Fruit fly (Drosophila melanogaster): ENCODE measurements around the gene CG1090.

Gene CG1090

dm6 chr3R:4381079-4381919 lies 21.6 kb downstream of the CG1090 start, which contains the start of gene Cont:
Gene Cont, plus strand, starts transcription at chr3R:4381306.
- peak; percentile 98 for TF ChIP-seq bbx (GFP tag; IDR thresholded peaks at IDR 0.05; ENCODE audit: partially characterized antibody)
- TF ChIP-seq CG10654 (GFP tag; optimal IDR thresholded peaks at IDR 0.05), result no peak
- peak; percentile 58 for TF ChIP-seq HmgZ (tag; optimal IDR thresholded peaks at IDR 0.05)
- TF ChIP-seq ato (GFP tag; IDR thresholded peaks at IDR 0.05; ENCODE audit: partially characterized antibody), result peak; percentile 97
- TF ChIP-seq tna (GFP tag; IDR thresholded peaks at IDR 0.05; ENCODE audit: partially characterized antibody), result peak; percentile 94
- no peak for TF ChIP-seq Ravus (GFP tag; IDR thresholded peaks at IDR 0.05)
- TF ChIP-seq Trl (optimal IDR thresholded peaks at IDR 0.05), result no peak
- no peak for TF ChIP-seq Trl (GFP tag; optimal IDR thresholded peaks at IDR 0.05)
- 0 out of 3 replicates have a peak, but pooled peaks have one; percentile 10 for TF ChIP-seq CG17361 (GFP tag; IDR thresholded peaks at IDR 0.05)
- TF ChIP-seq hbn (GFP tag; IDR thresholded peaks at IDR 0.05; ENCODE audit: partially characterized antibody), result peak; percentile 94
- TF ChIP-seq CG7987 (GFP tag; optimal IDR thresholded peaks at IDR 0.05), result no peak
- TF ChIP-seq Hr51 (GFP tag; optimal IDR thresholded peaks at IDR 0.05), result peak in 1 of 2 experiments; percentile 38
- no peak for TF ChIP-seq CG8388 (GFP tag; optimal IDR thresholded peaks at IDR 0.05)
- peak; percentile 25 for TF ChIP-seq CG2120 (GFP tag; optimal IDR thresholded peaks at IDR 0.05)
- TF ChIP-seq CG42726 (GFP tag; IDR thresholded peaks at IDR 0.05; ENCODE audit: partially characterized antibody), result peak; percentile 93
- peak; percentile 86 for TF ChIP-seq vnd (GFP tag; IDR thresholded peaks at IDR 0.05; ENCODE audit: partially characterized antibody)
- no peak for TF ChIP-seq CG15073 (GFP tag; optimal IDR thresholded peaks at IDR 0.05)
- TF ChIP-seq gfzf (GFP tag; optimal IDR thresholded peaks at IDR 0.05), result peak; percentile 9
- 0 out of 3 replicates have a peak, but pooled peaks have one; percentile 67 for TF ChIP-seq CG2199 (GFP tag; IDR thresholded peaks at IDR 0.05)
- TF ChIP-seq CG15479 (GFP tag; optimal IDR thresholded peaks at IDR 0.05), result peak; percentile 12
- TF ChIP-seq CG4730 (GFP tag; IDR thresholded peaks at IDR 0.05), result 0 out of 2 replicates have a peak, but pooled peaks have one; percentile 8
- TF ChIP-seq unc-4 (GFP tag; IDR thresholded peaks at IDR 0.05; ENCODE audit: partially characterized antibody), result peak; percentile 94
- peak; percentile 20 for TF ChIP-seq CG3065 (GFP tag; optimal IDR thresholded peaks at IDR 0.05)
- TF ChIP-seq kah (GFP tag; optimal IDR thresholded peaks at IDR 0.05), result no peak
- TF ChIP-seq Dp (GFP tag; optimal IDR thresholded peaks at IDR 0.05), result peak; percentile 97
- peak; percentile 58 for TF ChIP-seq zen (tag; optimal IDR thresholded peaks at IDR 0.05)
- TF ChIP-seq sens (GFP tag), result peak; percentile 89
- peak; percentile 87 for TF ChIP-seq CG2116 (GFP tag; optimal IDR thresholded peaks at IDR 0.05)
- peak; percentile 6 for TF ChIP-seq ewg (GFP tag; optimal IDR thresholded peaks at IDR 0.05)
- peak; percentile 33 for TF ChIP-seq CG8924 (tag; optimal IDR thresholded peaks at IDR 0.05)
- 0 out of 3 replicates have a peak, but pooled peaks have one; percentile 12 for TF ChIP-seq CG34422 (GFP tag; IDR thresholded peaks at IDR 0.05)
- no peak for TF ChIP-seq CG12219 (GFP tag; optimal IDR thresholded peaks at IDR 0.05)
- no peak for TF ChIP-seq prd (optimal IDR thresholded peaks at IDR 0.05)
- no peak for TF ChIP-seq prd (GFP tag; IDR thresholded peaks at IDR 0.05)
- TF ChIP-seq B-H2 (GFP tag; optimal IDR thresholded peaks at IDR 0.05), result peak; percentile 22
- no peak for TF ChIP-seq HmgD (GFP tag; optimal IDR thresholded peaks at IDR 0.05)
- TF ChIP-seq inv (GFP tag; IDR thresholded peaks at IDR 0.05; ENCODE audit: partially characterized antibody), result peak; percentile 85
- peak; percentile 0 for TF ChIP-seq Nf-YC (tag; optimal IDR thresholded peaks at IDR 0.05)
- peak; percentile 97 for TF ChIP-seq CG6791 (GFP tag; IDR thresholded peaks at IDR 0.05; ENCODE audit: partially characterized antibody)
- TF ChIP-seq tup (GFP tag; optimal IDR thresholded peaks at IDR 0.05), result peak; percentile 31
- peak; percentile 30 for TF ChIP-seq nmo (GFP tag; optimal IDR thresholded peaks at IDR 0.05)
- peak; percentile 93 for TF ChIP-seq CG34224 (GFP tag; IDR thresholded peaks at IDR 0.05; ENCODE audit: partially characterized antibody)
- TF ChIP-seq nerfin-2 (GFP tag; IDR thresholded peaks at IDR 0.05; ENCODE audit: partially characterized antibody), result peak; percentile 94
- TF ChIP-seq Sry-δ (GFP tag; optimal IDR thresholded peaks at IDR 0.05), result peak; percentile 95
- TF ChIP-seq CG32532 (GFP tag; IDR thresholded peaks at IDR 0.05), result peak; percentile 31; the same call in 1 of the 2 replicates
- TF ChIP-seq CG12659 (GFP tag; optimal IDR thresholded peaks at IDR 0.05), result peak; percentile 48
- TF ChIP-seq CG18764 (GFP tag; optimal IDR thresholded peaks at IDR 0.05), result no peak

Measured in whole organism, embryonic.